Fruit fly (Drosophila melanogaster): ENCODE results near the gene qua.

qua gene

DNA sequence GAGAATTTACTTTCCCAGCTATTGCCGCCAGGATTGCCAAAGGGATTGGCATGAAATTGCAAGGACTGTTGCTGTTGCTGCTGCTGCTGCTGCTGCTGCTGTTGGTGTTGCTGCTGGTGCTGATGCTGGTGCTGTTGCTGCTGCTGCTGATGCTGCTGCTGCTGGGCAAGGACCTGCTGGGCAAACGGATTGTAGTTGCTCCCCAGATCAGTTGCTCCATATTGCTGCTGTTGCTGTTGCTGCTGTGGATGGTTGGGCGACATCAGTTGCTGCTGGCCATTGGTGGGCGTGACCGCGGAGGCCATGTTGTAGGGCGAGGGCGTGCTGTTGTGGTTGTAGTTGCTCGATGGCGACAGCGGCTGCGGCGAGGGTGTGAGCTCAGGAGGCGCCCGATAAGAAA is 59.4 kb downstream of the qua start:
- peak in 1 of 2 experiments; percentile 85 for TF ChIP-seq Dfd (GFP tag; optimal IDR thresholded peaks at IDR 0.05)
- TF ChIP-seq H2.0 (GFP tag; IDR thresholded peaks at IDR 0.05), result no peak
- TF ChIP-seq Ets65A (GFP tag), result peak; percentile 45
